Fruit fly (Drosophila melanogaster): ENCODE results near the gene Tsp26A.

Tsp26A gene

DNA sequence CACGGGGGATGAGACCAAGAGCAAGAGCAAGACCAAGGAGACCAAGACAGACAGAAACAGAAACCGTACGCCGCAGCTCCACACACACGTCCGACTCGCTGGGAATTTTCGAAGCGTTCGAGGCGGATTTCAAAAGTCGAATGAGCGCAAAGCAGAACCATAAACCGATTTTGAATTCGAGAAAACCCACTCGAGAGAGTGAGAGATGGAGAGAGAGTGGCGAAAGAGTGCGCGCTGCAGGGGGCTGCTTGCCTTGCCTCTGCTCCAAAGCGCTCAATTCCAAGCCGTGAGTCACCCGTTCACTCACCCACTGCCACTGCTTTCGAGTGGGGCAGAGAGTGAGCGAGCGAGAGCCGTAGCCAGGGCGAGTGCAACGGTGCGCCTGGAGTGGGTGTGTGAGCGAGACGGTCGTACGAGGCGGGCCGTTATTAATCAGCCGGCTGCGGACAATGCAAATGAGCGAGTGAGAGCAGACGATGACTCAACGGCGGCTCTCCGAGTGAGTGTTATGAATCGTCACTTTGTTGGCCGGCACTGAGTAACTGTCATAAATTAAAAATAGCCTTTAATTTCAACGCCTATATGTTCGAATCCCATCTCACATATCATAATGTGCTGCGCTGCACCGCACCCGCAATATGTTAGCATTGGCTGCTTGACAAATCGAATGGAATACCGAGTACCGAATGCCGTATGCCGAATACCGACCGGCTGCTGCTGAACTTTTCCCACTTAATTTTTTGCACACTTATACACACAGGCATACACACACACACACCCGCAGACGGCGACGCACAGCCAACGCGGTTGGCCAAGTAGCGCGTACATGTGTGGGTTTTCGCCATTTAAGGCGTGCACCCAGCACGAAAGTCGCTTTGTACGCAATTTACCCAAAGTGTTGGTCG lies 19.8 kb upstream of the Tsp26A start:
- TF ChIP-seq usp (GFP tag; optimal IDR thresholded peaks at IDR 0.05) (no peak), EcR (GFP tag; optimal IDR thresholded peaks at IDR 0.05) (peak in 1 of 2 experiments; percentile 15), psq (optimal IDR thresholded peaks at IDR 0.05) (no peak), pan (optimal IDR thresholded peaks at IDR 0.05) (no peak), Dll (optimal IDR thresholded peaks at IDR 0.05) (peak; percentile 94), CG8478 (optimal IDR thresholded peaks at IDR 0.05) (peak; percentile 77)

DNA sequence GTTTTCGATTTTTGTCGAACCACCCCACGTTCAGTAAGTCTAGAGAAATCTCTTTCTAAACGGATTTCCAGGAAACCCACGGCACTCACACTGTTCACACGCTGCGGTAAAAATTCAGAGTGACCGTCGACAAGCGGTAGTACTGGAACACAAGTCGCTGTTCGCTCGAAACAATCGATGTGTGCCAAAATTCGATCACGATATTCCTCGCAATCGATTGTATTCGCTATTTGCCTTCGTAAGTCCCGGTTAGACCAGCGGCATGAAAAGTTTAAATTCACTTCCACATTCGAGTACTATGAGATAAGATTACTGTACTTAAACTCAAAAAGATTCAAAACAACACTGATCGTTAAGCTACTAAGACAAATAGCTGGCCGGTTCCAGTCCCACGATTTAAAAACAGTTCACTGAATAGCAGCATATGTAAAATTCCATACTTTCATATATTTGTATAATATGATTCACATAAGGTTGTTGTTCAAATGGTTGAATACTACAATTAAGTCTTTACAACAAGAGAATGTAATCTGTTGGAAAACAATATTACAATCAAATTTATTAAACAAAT lies 19.1 kb upstream of the Tsp26A start, which contains the start of gene chic:
Gene chic, minus strand, starts transcription at position 157 of the 571 bp plus-strand sequence.
- no peak for TF ChIP-seq CG8478 (optimal IDR thresholded peaks at IDR 0.05)

DNA sequence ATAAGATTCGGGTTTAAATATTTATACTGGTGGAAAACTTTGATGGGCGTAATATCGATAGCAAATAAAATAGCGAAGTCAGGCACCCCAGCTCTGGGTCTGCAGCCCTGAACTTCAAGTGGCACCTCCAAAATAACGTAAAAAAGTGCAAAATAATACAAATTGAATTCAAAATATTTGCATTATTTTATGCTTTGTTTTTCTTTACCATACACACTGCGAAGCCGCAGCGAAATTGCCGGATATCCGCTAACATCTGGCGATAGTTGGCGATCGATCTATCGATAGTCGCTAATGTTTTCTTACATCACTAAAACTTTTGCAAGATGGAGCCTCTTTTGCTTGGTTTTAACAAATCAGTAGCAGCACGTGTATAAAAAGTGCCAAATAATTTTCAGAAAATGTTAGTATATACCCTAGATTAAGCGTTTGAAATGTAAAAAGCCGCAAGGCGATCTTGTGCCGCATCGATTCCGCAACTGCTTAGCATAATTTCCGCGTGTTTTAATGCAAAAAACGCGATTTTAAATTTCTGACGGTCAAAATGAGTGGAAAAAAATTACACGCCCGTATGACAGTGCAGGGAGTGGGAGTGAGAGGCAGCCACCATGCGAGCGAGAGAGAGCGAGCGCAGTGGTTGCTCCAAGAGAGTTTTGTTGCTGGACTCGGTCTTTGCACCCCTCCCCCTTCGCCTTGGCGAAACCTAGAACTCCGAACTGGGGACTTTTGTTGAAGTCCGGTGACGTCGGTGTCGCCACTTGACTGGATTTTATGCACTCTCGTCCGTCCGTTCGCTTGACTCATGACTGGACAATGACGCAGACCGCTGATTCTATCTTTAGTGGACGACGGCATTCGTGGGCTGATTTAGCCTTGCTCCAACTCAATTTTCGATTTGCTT lies 18.3 kb upstream of the Tsp26A start, which contains the start of gene eIF4A:
Gene eIF4A, plus strand, starts transcription at position 332 of the 901 bp plus-strand sequence.
- TF ChIP-seq Dll (optimal IDR thresholded peaks at IDR 0.05) (peak; percentile 72), usp (GFP tag; optimal IDR thresholded peaks at IDR 0.05) (no peak)

DNA sequence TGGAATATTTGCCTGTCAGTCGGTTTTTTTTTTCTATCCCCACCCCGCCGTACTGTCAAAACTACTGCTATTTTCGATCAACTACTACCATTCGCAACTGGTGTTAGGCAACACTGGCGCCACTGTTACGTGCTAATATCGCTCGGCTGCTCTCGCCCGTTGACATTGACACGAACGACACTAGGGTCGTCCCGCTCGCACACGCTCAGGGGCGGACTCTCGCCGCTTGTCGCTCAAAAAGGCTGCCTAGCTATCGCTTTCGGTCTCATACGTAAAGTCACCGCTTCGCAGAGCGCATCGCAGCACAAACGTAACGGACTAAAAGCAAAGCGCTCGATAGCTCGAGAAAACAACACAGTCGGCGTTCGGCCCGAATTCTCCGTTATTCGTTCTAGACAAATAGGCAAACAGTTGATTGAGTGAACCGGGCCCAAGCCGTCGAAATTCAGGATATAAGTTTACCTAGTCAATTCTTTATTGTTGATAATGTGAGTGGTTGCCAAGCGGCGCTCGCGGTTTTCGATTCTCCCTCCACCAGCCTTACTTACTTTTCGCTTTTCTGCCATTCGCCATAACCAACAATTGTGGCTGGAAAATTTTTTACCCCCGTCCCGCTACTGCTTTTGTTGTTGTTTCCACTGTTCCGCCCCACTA lies 17.6 kb upstream of the Tsp26A start:
- TF ChIP-seq CG8478 (optimal IDR thresholded peaks at IDR 0.05) (peak; percentile 72), Dll (optimal IDR thresholded peaks at IDR 0.05) (peak; percentile 69), psq (optimal IDR thresholded peaks at IDR 0.05) (no peak)

DNA sequence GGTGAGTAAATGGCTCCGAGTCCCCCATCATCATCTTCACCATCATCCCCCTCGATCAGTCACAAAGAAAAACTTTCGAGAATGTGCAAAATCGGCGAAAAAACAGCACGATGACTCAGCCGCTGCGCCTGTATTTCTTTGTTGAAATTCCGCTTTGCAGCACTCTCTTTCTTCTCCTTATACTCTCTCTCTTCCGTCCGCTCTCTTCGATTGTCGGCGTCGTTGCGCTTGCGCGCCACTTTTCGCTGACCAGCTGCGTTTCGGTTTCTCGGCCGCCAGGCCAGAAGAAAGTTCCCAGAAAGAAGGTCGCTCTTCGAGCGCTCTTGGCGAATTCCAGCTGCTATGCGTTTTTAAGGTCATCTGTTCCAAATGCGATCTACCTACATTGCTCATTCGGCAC lies 16.8 kb upstream of the Tsp26A start:
- TF ChIP-seq pan (optimal IDR thresholded peaks at IDR 0.05) (no peak), CG8478 (optimal IDR thresholded peaks at IDR 0.05) (no peak), usp (GFP tag; optimal IDR thresholded peaks at IDR 0.05) (no peak), psq (optimal IDR thresholded peaks at IDR 0.05) (no peak)

DNA sequence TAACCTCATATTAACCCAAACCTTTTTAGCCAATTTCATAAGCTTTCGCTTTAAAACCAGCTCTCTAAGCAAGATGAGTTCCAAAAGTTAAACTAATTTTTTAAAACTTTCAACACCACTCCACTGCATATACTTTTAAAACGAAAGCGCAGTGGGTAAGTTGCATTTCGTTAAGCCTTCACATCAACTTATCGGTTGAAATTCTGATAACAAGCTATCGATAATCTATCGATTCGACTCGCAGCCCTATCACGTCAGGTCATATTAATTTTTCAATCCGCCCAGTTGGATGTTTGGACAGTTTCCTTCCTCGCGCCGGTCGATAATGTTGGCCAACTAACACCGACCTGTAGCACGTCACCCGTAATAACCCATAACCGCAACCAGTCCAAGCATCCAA lies 13.9 kb upstream of the Tsp26A start, which contains the start of gene ifc:
Gene ifc, plus strand, starts transcription at position 255 of the 400 bp plus-strand sequence.
- TF ChIP-seq EcR (GFP tag; optimal IDR thresholded peaks at IDR 0.05) = no peak
- no peak for TF ChIP-seq usp (GFP tag; optimal IDR thresholded peaks at IDR 0.05)
- TF ChIP-seq CG8478 (optimal IDR thresholded peaks at IDR 0.05) = no peak
- TF ChIP-seq psq (optimal IDR thresholded peaks at IDR 0.05) = no peak
- TF ChIP-seq pan (optimal IDR thresholded peaks at IDR 0.05) = no peak
- TF ChIP-seq Dll (optimal IDR thresholded peaks at IDR 0.05) = no peak

DNA sequence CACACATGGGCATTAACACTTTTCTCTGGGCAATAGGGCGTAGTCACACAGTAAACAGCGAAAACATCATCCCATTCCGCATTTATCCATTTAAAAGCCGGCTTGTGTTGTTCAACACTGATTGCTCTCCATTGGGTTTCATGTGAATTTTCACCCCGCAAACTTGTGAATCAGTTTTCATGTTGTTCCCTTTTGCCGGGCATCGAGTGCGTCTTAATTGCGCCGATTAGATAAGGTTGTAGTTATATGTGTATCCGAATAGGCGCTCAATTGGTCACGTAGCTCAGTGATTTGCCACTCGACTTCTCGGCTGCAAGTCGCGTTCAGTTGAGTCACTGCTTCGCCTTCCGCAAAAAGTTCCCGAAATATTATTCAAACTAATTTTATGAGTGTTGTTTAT lies 13.1 kb upstream of the Tsp26A start:
- no peak for TF ChIP-seq psq (optimal IDR thresholded peaks at IDR 0.05)
- TF ChIP-seq usp (GFP tag; optimal IDR thresholded peaks at IDR 0.05) = no peak
- TF ChIP-seq pan (optimal IDR thresholded peaks at IDR 0.05) = no peak
- TF ChIP-seq Dll (optimal IDR thresholded peaks at IDR 0.05) = no peak
- TF ChIP-seq EcR (GFP tag; optimal IDR thresholded peaks at IDR 0.05) = no peak
- TF ChIP-seq CG8478 (optimal IDR thresholded peaks at IDR 0.05) = no peak

DNA sequence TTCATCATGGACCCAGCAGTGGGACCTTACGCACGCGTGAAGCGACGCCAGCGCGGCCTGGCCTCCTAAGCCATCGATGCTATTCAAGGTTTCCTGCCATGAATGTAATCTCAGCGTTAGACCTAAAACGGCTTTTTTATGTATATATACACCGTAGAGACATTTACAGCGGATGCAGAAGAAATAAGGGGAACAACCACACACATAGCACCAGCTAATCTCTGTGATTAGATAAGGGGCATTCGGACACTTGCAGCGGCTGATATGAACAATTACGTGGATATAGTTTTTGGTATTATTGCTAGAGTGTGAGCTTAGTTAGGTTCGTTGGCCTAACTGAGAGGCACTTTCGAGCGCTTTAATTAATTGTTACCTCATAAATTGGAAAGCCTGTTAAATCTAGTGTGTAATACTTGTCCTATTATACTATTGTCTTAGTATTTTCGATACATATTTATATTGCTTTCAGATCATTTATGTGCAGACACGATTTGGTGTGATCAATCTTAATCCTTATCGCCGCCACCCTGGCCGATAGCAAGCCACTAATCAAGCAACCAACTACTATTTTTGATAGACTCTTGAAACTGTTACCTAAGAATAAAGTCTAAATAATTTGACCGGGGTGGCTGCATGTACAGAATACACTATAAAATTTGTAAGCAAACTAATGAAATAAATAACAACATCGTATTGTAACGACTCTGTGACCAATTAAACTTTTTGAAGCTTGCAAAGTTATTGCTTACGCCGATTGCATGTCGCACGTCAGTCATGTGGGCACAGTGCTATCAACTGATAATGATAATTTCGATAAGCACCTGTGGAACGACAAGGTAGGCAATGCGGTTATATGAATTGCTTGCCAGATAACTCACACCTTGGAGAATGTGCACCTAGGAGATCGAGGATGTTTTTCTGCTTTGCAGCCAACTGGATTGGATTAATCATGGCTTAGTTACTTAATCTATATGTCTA lies 11.6 kb upstream of the Tsp26A start:
- TF ChIP-seq psq (optimal IDR thresholded peaks at IDR 0.05) = no peak
- no peak for TF ChIP-seq usp (GFP tag; optimal IDR thresholded peaks at IDR 0.05)
- no peak for TF ChIP-seq EcR (GFP tag; optimal IDR thresholded peaks at IDR 0.05)
- no peak for TF ChIP-seq pan (optimal IDR thresholded peaks at IDR 0.05)
- no peak for TF ChIP-seq Dll (optimal IDR thresholded peaks at IDR 0.05)
- no peak for TF ChIP-seq CG8478 (optimal IDR thresholded peaks at IDR 0.05)

DNA sequence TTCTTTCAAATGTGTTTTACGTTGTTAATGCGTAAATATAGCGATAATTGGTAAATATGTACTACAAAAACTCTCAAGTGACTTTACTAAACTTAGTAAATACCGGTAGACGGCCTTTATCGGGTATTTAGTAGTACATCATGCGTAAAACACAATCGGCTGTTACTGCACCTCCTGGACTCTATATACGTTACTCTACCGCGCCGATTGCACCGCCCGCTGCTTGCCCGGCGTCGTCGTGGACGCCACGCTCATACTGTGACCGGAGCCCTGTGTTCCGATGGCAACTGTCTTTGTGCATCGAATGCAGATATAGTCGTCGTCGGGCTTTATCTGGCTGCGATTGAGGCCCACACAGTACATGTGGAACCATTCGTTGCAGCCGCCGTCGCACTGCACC lies 9.6 kb upstream of the Tsp26A start:
- TF ChIP-seq usp (GFP tag; optimal IDR thresholded peaks at IDR 0.05) (no peak), CG8478 (optimal IDR thresholded peaks at IDR 0.05) (no peak), Dll (optimal IDR thresholded peaks at IDR 0.05) (no peak), EcR (GFP tag; optimal IDR thresholded peaks at IDR 0.05) (no peak), pan (optimal IDR thresholded peaks at IDR 0.05) (no peak), psq (optimal IDR thresholded peaks at IDR 0.05) (no peak)

DNA sequence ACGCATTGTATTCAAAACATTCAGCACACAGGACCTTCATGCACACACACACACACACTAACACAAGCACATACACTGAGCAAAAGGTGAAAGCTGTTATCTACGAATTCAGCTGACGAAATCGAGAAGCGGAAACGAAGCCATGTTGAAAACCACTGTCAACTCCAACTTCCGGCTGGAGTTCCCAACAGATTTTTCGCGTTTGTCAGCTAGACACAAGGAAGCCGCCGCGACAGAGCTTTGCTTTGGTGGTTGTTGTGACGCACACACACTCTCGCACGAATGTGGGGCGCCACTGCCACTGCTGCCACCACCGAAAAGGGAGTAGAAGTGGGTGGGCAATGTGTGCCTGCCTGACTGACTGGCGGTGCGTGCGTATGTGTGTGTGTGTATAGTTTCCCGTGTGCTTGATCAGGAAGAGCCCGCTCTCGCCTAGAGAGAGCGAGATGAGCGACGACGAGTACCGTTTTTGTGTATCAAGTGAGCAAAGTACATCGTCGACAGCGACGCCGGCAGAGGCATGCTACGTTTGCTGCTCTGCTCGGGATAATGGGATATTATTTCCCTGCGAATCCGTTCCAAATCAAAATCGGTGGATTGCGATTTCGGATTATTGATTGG lies 2.3 kb upstream of the Tsp26A start:
- TF ChIP-seq Dll (optimal IDR thresholded peaks at IDR 0.05) (peak; percentile 62), psq (optimal IDR thresholded peaks at IDR 0.05) (no peak)
